Fruit fly (Drosophila melanogaster): ENCODE data around the gene CG12684.

Gene CG12684

DNA sequence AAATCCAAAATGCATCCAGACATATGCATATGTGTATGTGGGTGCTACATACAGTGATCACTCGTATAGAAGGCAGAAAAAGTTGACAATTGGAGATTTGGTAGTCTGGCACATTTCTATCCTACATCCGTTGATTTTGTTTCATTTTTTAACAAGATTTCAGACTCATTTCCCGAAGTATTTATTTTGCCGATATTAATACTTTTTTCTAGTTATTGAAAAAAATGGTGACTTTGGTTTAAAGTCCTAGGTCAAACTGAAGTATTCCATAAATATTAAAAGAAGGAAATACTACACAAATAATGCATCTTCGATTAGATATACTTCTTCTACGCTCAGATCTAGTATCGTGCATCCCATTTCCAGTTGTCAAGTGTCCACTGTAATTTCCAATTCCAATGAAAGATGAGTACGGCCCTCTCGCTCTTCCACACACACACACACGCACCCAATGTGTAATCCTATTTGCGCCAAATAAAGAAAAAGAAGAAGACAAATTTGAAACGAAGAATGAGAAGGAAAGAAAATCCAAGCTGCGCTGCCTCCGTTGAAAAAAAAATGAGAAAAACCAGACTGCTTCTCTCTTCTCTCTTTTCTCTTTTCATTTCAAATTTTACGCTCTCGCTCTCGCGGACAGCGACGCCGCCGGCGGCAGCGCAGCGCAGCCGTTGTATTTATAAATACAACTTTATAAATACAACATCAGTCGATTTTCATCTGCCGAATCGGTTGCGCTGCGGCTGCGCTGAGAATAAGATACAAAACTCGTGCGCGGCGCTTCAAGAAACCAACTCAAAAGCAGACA lies 45.3 kb upstream of the CG12684 start, which contains the start of gene peb:
Gene peb (plus strand): TSS at position 700 of the 805 bp plus-strand sequence.
- TF ChIP-seq pb (GFP tag; optimal IDR thresholded peaks at IDR 0.05), result peak; percentile 33
- no peak for TF ChIP-seq CG15269 (tag; optimal IDR thresholded peaks at IDR 0.05)
- no peak for TF ChIP-seq CG13296 (GFP tag; optimal IDR thresholded peaks at IDR 0.05)
- no peak for TF ChIP-seq Meics (GFP tag; optimal IDR thresholded peaks at IDR 0.05)
- peak; percentile 96 for TF ChIP-seq Adf1 (GFP tag; IDR thresholded peaks at IDR 0.05)
- peak; percentile 12; the same call in 1 of the 2 replicates for TF ChIP-seq CG32767 (GFP tag; IDR thresholded peaks at IDR 0.05)
- TF ChIP-seq ftz-f1 (GFP tag; optimal IDR thresholded peaks at IDR 0.05), result no peak
- no peak; the same call in 1 of the 2 replicates for TF ChIP-seq vvl (GFP tag; IDR thresholded peaks at IDR 0.05)
- no peak for TF ChIP-seq CG4282 (GFP tag; optimal IDR thresholded peaks at IDR 0.05)
- peak; percentile 47 for TF ChIP-seq CG2678 (tag; optimal IDR thresholded peaks at IDR 0.05)
- TF ChIP-seq CG30431 (GFP tag; optimal IDR thresholded peaks at IDR 0.05), result peak; percentile 50
- TF ChIP-seq dpn (GFP tag; optimal IDR thresholded peaks at IDR 0.05), result peak; percentile 34 to 56
- peak in 1 of 2 experiments; percentile 38 for TF ChIP-seq Hr78 (GFP tag; optimal IDR thresholded peaks at IDR 0.05)
- peak; percentile 74 for TF ChIP-seq bab2 (GFP tag; optimal IDR thresholded peaks at IDR 0.05)
- TF ChIP-seq ttk (GFP tag; IDR thresholded peaks at IDR 0.05), result no peak
- no peak for TF ChIP-seq pan (optimal IDR thresholded peaks at IDR 0.05)
- no peak for TF ChIP-seq pan (GFP tag; optimal IDR thresholded peaks at IDR 0.05 in 1 of 2, IDR thresholded peaks at IDR 0.05 in 1 of 2)
- TF ChIP-seq Ssrp (tag; optimal IDR thresholded peaks at IDR 0.05), result peak; percentile 86
- peak; percentile 23 for TF ChIP-seq CG1529 (GFP tag; optimal IDR thresholded peaks at IDR 0.05)
- TF ChIP-seq insv (GFP tag; optimal IDR thresholded peaks at IDR 0.05), result no peak
- TF ChIP-seq Side (GFP tag; optimal IDR thresholded peaks at IDR 0.05), result peak; percentile 61
- TF ChIP-seq rib (GFP tag; IDR thresholded peaks at IDR 0.05), result 0 out of 2 replicates have a peak, but pooled peaks have one; percentile 10
- TF ChIP-seq tin (GFP tag; optimal IDR thresholded peaks at IDR 0.05), result peak; percentile 52
- TF ChIP-seq CG17186 (GFP tag; optimal IDR thresholded peaks at IDR 0.05), result no peak
- peak; percentile 7; the same call in 1 of the 2 replicates for TF ChIP-seq seq (GFP tag; IDR thresholded peaks at IDR 0.05)
- no peak for TF ChIP-seq CG8281 (tag; optimal IDR thresholded peaks at IDR 0.05)
- TF ChIP-seq CG16815 (GFP tag; optimal IDR thresholded peaks at IDR 0.05), result peak; percentile 66
- peak; percentile 37; the same call in 1 of the 2 replicates for TF ChIP-seq HLH3B (GFP tag; IDR thresholded peaks at IDR 0.05)
- no peak for TF ChIP-seq Hmr (GFP tag; optimal IDR thresholded peaks at IDR 0.05)
- TF ChIP-seq Opbp (GFP tag; IDR thresholded peaks at IDR 0.05; ENCODE audit: partially characterized antibody), result 0 out of 3 replicates have a peak, but pooled peaks have one; percentile 29
- TF ChIP-seq Dbx (GFP tag; IDR thresholded peaks at IDR 0.05), result no peak
- TF ChIP-seq mam (GFP tag; optimal IDR thresholded peaks at IDR 0.05), result peak; percentile 22
- TF ChIP-seq zen (tag; optimal IDR thresholded peaks at IDR 0.05), result peak; percentile 55
- TF ChIP-seq CG3995 (GFP tag; optimal IDR thresholded peaks at IDR 0.05), result no peak
- no peak for TF ChIP-seq Hmx (GFP tag; optimal IDR thresholded peaks at IDR 0.05)
- peak; percentile 63 for TF ChIP-seq Antp (GFP tag; optimal IDR thresholded peaks at IDR 0.05)
- TF ChIP-seq maf-S (GFP tag; optimal IDR thresholded peaks at IDR 0.05), result peak; percentile 27
- TF ChIP-seq CG4820 (GFP tag; optimal IDR thresholded peaks at IDR 0.05), result peak; percentile 57
- TF ChIP-seq tap (tag; optimal IDR thresholded peaks at IDR 0.05), result no peak
- no peak for TF ChIP-seq sug (tag; optimal IDR thresholded peaks at IDR 0.05)
- no peak for TF ChIP-seq zfh2 (GFP tag; optimal IDR thresholded peaks at IDR 0.05)
- peak; percentile 78 for TF ChIP-seq Ets65A (GFP tag)
- peak; percentile 7 for TF ChIP-seq CG18599 (GFP tag; optimal IDR thresholded peaks at IDR 0.05)
- no peak; the same call in 2 of the 3 replicates for TF ChIP-seq Optix (GFP tag; IDR thresholded peaks at IDR 0.05)
- peak; percentile 22 for TF ChIP-seq CG2202 (tag; optimal IDR thresholded peaks at IDR 0.05)
- TF ChIP-seq CG8089 (GFP tag; optimal IDR thresholded peaks at IDR 0.05), result peak; percentile 18
- no peak for TF ChIP-seq CrebB (tag; optimal IDR thresholded peaks at IDR 0.05)
- TF ChIP-seq CG6689 (GFP tag; IDR thresholded peaks at IDR 0.05), result peak; percentile 78
- TF ChIP-seq Sry-δ (GFP tag; optimal IDR thresholded peaks at IDR 0.05), result peak; percentile 9
- no peak; the same call in 2 of the 3 replicates for TF ChIP-seq CG7357 (GFP tag; IDR thresholded peaks at IDR 0.05)

All from whole organism, embryonic.